Worm (Caenorhabditis elegans) whole organism, early embryonic: ENCODE data around the gene spp-11.
A peak's percentile ranks its signal among the peaks of the same experiment; 100 is the strongest.

Experiments
- B0310.2 ChIP-seq: sonication (generic microtip); optimal IDR thresholded peaks from 2 replicates; lab custom pipeline; 2016; ENCODE audit warnings: mild to moderate bottlenecking, missing genetic modification characterization, missing compliant biosample characterization
- F13C5.2 ChIP-seq: sonication (generic microtip); optimal IDR thresholded peaks from 2 replicates; lab custom pipeline; 2017; ENCODE audit warnings: mild to moderate bottlenecking, missing genetic modification characterization, inconsistent platforms, missing compliant biosample characterization
- aly-1 ChIP-seq: sonication (generic microtip); optimal IDR thresholded peaks from 2 replicates; lab custom pipeline; 2016; ENCODE audit warnings: missing genetic modification characterization, missing compliant biosample characterization
- ama-1 ChIP-seq: fragments of 150-350 bp; optimal IDR thresholded peaks from 2 replicates; lab custom pipeline; 2014
- ceh-13 ChIP-seq: fragments of 200-800 bp; sonication (Bioruptor generic); optimal IDR thresholded peaks from 2 replicates; lab custom pipeline; 2018; ENCODE audit warnings: mild to moderate bottlenecking, missing genetic modification characterization, missing compliant biosample characterization
- ceh-36 ChIP-seq: sonication (generic microtip); optimal IDR thresholded peaks from 2 replicates; lab custom pipeline; 2016; ENCODE audit warnings: missing genetic modification characterization, inconsistent platforms, missing compliant biosample characterization
- ets-7 ChIP-seq: sonication (generic microtip); optimal IDR thresholded peaks from 2 replicates; lab custom pipeline; 2016; ENCODE audit warnings: missing genotype, missing genetic modification characterization, missing compliant biosample characterization
- flt-1 ChIP-seq: fragments of 200-800 bp; sonication (Bioruptor generic); IDR thresholded peaks from 2 replicates; pipeline ENCODE4 v1.3.6; 2022; ENCODE audit warnings: missing genetic modification characterization, missing compliant biosample characterization
- hmbx-1 ChIP-seq: sonication (generic microtip); optimal IDR thresholded peaks from 2 replicates; lab custom pipeline; 2016; ENCODE audit warnings: mild to moderate bottlenecking, missing genetic modification characterization, missing compliant biosample characterization
- hmg-4 ChIP-seq: fragments of 200-800 bp; sonication (Bioruptor generic); optimal IDR thresholded peaks from 2 replicates; lab custom pipeline; 2018; ENCODE audit warnings: mild to moderate bottlenecking, missing genetic modification characterization, missing compliant biosample characterization
- hnd-1 ChIP-seq: sonication (generic microtip); optimal IDR thresholded peaks from 2 replicates; lab custom pipeline; 2016; ENCODE audit warnings: missing genetic modification characterization, missing compliant biosample characterization
- pes-1 ChIP-seq: fragments of 200-800 bp; sonication (Bioruptor generic); IDR thresholded peaks from 2 replicates; pipeline ENCODE4 v1.3.6; 2022; ENCODE audit warnings: missing genetic modification reagents, missing genetic modification characterization, missing compliant biosample characterization
- scrt-1 ChIP-seq: fragments of 200-800 bp; sonication (Bioruptor generic); IDR thresholded peaks from 2 replicates; pipeline ENCODE4 v1.3.6; 2022; ENCODE audit warnings: missing genetic modification characterization, missing compliant biosample characterization
- sea-1 ChIP-seq: fragments of 200-800 bp; sonication (Bioruptor generic); conservative IDR thresholded peaks from 2 replicates; pipeline ENCODE4 v1.3.6; 2022; ENCODE audit warnings: missing genetic modification characterization, missing compliant biosample characterization
- tbx-11 ChIP-seq: fragments of 200-800 bp; sonication (Bioruptor generic); IDR thresholded peaks from 2 replicates; pipeline ENCODE4 v1.3.6; 2022; ENCODE audit warnings: missing genetic modification characterization, missing compliant biosample characterization
- tbx-37 ChIP-seq: fragments of 200-800 bp; sonication (Bioruptor generic); conservative IDR thresholded peaks from 2 replicates; pipeline ENCODE4 v1.3.6; 2022; ENCODE audit warnings: missing genetic modification reagents, missing genetic modification characterization, missing compliant biosample characterization
- tra-4 ChIP-seq: sonication (generic microtip); optimal IDR thresholded peaks from 2 replicates; lab custom pipeline; 2017; ENCODE audit warnings: missing genetic modification characterization, missing compliant biosample characterization

Gene spp-11

DNA sequence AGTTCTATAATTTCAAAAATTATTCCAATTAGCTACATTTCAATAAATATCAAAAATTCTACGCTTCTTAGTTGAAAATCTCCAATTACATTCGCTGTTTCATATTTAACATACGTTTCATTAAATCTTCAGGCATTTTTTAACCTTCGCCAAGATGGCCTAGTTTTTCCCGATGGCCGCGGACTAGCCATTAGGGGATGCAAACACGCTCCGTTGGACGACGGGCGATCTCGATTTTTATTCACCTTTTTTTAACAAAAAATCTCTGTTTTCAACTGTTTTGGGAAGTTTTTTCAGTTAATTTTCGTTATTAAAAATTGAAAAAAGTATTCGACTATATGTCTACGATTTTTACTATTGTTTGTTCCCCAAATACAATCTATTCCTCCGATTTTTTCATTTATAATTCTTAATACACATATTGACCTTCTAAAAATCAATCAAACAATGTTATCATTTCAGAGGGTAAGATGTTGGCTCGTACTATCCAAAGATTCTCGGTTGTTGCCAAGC, 23.9 kb downstream of the spp-11 start, which contains the start of gene F58F12.1:
Gene F58F12.1 (plus strand): TSS at position 463 of the 513 bp plus-strand sequence.
- no peak for TF ChIP-seq pes-1 (GFP tag; lab: Robert Waterston, UW)
- TF ChIP-seq tbx-11 (GFP tag; lab: Robert Waterston, UW): no peak
- no peak for TF ChIP-seq aly-1 (tag; lab: Kevin White, UChicago)
- TF ChIP-seq sea-1 (GFP tag; lab: Robert Waterston, UW): no peak
- TF ChIP-seq scrt-1 (GFP tag; lab: Robert Waterston, UW): no peak
- TF ChIP-seq hmg-4: no peak
- no peak for TF ChIP-seq hnd-1 (tag; lab: Kevin White, UChicago)
- peak; percentile 52 for TF ChIP-seq F13C5.2 (tag; lab: Kevin White, UChicago)
- TF ChIP-seq ceh-36: no peak
- TF ChIP-seq ama-1 (lab: Kevin White, UChicago): no peak
- peak; percentile 38; the same call in 1 of the 2 replicates for TF ChIP-seq tbx-37 (GFP tag; lab: Robert Waterston, UW)
- TF ChIP-seq B0310.2: no peak

- TF ChIP-seq aly-1 (tag; lab: Kevin White, UChicago) (no peak), tbx-11 (GFP tag; lab: Robert Waterston, UW) (no peak), sea-1 (GFP tag; lab: Robert Waterston, UW) (no peak), ceh-13 (GFP tag; lab: Kevin White, UChicago) (no peak), ets-7 (tag; lab: Kevin White, UChicago) (no peak), pes-1 (GFP tag; lab: Robert Waterston, UW) (no peak), ceh-36 (no peak), B0310.2 (no peak), hmg-4 (no peak), scrt-1 (GFP tag; lab: Robert Waterston, UW) (no peak), hmbx-1 (tag; lab: Kevin White, UChicago) (no peak)
Measured at ce11 chrII:6380866-6381265, 26.3 kb downstream of the spp-11 start, which contains the start of gene F58F12.12. TSS of gene F58F12.12 (plus strand) at chrII:6381166.

ce11 chrII:6379038-6379563, 28.1 kb downstream of the spp-11 start:
- TF ChIP-seq tra-4 (tag; lab: Kevin White, UChicago): no peak
- no peak for TF ChIP-seq tbx-37 (GFP tag; lab: Robert Waterston, UW)
- no peak for TF ChIP-seq hmg-4
- TF ChIP-seq hnd-1 (tag; lab: Kevin White, UChicago): no peak
- TF ChIP-seq tbx-11 (GFP tag; lab: Robert Waterston, UW): no peak
- TF ChIP-seq ama-1 (lab: Kevin White, UChicago): no peak
- no peak for TF ChIP-seq scrt-1 (GFP tag; lab: Robert Waterston, UW)
- TF ChIP-seq ets-7 (tag; lab: Kevin White, UChicago): no peak
- TF ChIP-seq hmbx-1 (tag; lab: Kevin White, UChicago): no peak
- TF ChIP-seq F13C5.2 (tag; lab: Kevin White, UChicago): no peak

DNA sequence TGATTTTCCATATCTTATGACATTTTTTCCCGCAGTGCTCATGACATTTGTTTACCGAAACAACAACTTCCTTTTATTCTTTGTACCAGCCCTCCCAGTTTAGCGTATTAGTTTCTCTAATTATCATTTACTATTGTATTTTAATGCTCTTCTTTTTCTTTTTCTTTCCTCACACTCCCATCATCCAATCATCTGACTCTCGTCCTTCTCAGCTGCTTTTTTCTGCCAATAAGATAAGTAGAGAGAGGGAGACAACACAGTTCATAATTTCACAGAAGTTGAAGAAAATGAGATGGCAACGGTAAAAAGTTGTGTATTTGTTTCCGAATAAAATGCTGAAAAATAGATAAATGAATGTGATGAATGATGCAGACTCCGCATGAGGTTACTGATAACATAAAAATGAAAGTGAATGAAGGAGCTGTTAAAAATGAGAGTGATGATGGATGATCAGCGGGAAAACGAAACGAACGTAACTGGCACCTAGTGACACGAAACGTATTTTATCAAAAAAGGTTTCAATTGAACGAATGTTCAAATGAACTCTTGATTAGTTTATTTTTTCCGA, 29.7 kb downstream of the spp-11 start:
- TF ChIP-seq hmg-4 (no peak), ceh-36 (no peak), hnd-1 (tag; lab: Kevin White, UChicago) (no peak), ama-1 (lab: Kevin White, UChicago) (no peak), tra-4 (tag; lab: Kevin White, UChicago) (no peak), scrt-1 (GFP tag; lab: Robert Waterston, UW) (no peak), tbx-11 (GFP tag; lab: Robert Waterston, UW) (no peak), hmbx-1 (tag; lab: Kevin White, UChicago) (no peak), B0310.2 (no peak), sea-1 (GFP tag; lab: Robert Waterston, UW) (no peak), aly-1 (tag; lab: Kevin White, UChicago) (no peak), ets-7 (tag; lab: Kevin White, UChicago) (no peak), tbx-37 (GFP tag; lab: Robert Waterston, UW) (no peak), flt-1 (GFP tag; lab: Robert Waterston, UW) (no peak), ceh-13 (GFP tag; lab: Kevin White, UChicago) (no peak), F13C5.2 (tag; lab: Kevin White, UChicago) (no peak)

ce11 chrII:6376693-6377092, 30.5 kb downstream of the spp-11 start:
- TF ChIP-seq hnd-1 (tag; lab: Kevin White, UChicago) (no peak), hmbx-1 (tag; lab: Kevin White, UChicago) (no peak), ceh-13 (GFP tag; lab: Kevin White, UChicago) (no peak), hmg-4 (no peak), F13C5.2 (tag; lab: Kevin White, UChicago) (no peak), B0310.2 (no peak)

DNA sequence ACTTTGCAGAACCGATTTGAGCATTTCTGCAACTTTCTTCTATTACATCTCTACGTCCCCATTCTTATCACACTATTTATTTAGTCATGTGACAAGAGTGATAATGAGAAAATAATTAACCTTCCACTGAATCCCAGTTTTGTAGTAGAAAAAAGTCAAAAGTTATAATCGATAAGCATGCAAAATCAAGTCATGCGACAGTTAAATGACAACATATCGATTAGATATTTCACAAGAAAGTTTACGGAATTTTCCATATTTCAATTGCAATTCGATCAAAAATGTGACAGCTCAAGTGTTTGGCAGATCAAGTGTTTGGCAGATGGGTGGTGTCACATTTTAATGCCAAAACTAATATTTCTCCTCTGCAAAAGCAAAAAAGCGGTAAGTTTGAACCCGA, 32.5 kb downstream of the spp-11 start:
- no peak for TF ChIP-seq F13C5.2 (tag; lab: Kevin White, UChicago)
- TF ChIP-seq flt-1 (GFP tag; lab: Robert Waterston, UW): no peak
- TF ChIP-seq tra-4 (tag; lab: Kevin White, UChicago): no peak
- TF ChIP-seq ama-1 (lab: Kevin White, UChicago): no peak
- TF ChIP-seq ceh-13 (GFP tag; lab: Kevin White, UChicago): no peak
- no peak for TF ChIP-seq scrt-1 (GFP tag; lab: Robert Waterston, UW)
- TF ChIP-seq hnd-1 (tag; lab: Kevin White, UChicago): no peak
- no peak for TF ChIP-seq hmbx-1 (tag; lab: Kevin White, UChicago)

DNA sequence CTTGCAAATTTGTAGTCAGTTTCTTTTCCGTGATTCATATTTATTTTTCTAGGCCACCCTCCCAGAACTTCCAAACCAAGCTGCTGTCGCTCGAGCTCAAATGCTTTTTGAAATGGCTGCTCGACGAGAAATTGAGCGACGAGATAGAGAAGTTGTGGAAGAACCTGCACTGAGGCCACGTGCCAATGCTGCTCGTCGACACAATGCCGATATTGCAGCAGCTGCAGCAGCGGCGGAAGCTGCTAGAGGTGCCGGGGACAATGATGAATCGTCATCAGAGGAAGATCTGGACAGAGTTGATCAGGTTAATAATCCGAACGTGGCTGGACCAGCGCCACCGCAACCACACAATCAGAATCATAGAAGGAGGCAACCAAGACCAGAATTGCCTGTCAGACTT, 33.8 kb downstream of the spp-11 start:
- TF ChIP-seq ceh-36 (no peak), ceh-13 (GFP tag; lab: Kevin White, UChicago) (no peak), F13C5.2 (tag; lab: Kevin White, UChicago) (no peak), ama-1 (lab: Kevin White, UChicago) (no peak), ets-7 (tag; lab: Kevin White, UChicago) (no peak), tra-4 (tag; lab: Kevin White, UChicago) (no peak), flt-1 (GFP tag; lab: Robert Waterston, UW) (no peak), pes-1 (GFP tag; lab: Robert Waterston, UW) (no peak), aly-1 (tag; lab: Kevin White, UChicago) (no peak), scrt-1 (GFP tag; lab: Robert Waterston, UW) (no peak), hmbx-1 (tag; lab: Kevin White, UChicago) (no peak), tbx-11 (GFP tag; lab: Robert Waterston, UW) (no peak), B0310.2 (no peak), tbx-37 (GFP tag; lab: Robert Waterston, UW) (no peak), hnd-1 (tag; lab: Kevin White, UChicago) (no peak)
